Worm (Caenorhabditis elegans): ENCODE results near the gene B0272.4.

DNA sequence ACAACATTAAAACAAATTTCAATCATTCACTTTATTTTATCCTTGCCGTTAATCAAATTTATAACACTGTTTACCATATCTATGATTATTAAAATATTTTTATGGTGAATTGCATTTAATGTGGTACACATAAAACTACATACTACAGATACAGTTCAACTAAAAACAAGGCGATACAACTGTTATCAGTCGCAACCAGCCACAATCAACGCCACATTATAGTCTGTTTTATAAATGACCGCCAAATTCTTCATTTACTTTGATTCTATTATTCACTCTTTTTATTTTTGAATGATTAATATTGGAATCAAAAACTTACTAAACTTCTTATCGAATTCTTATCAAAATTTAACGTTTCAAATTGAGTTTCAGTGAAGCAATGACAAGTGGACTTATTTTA is at the start of gene B0272.4:
- TF ChIP-seq elt-3 (tag; optimal IDR thresholded peaks at IDR 0.05), result no peak
- TF ChIP-seq unc-130 (tag; optimal IDR thresholded peaks at IDR 0.05), result no peak
- TF ChIP-seq nhr-28 (tag; optimal IDR thresholded peaks at IDR 0.05), result no peak
- no peak for TF ChIP-seq nhr-19 (GFP tag; conservative IDR thresholded peaks at IDR 0.05)
- no peak for TF ChIP-seq unc-62 (GFP tag; optimal IDR thresholded peaks at IDR 0.05)
- TF ChIP-seq fkh-10 (GFP tag; optimal IDR thresholded peaks at IDR 0.05), result no peak
- TF ChIP-seq nhr-237 (tag; optimal IDR thresholded peaks at IDR 0.05), result no peak
- TF ChIP-seq sox-4 (tag; optimal IDR thresholded peaks at IDR 0.05), result no peak
- TF ChIP-seq nhr-71 (tag; optimal IDR thresholded peaks at IDR 0.05), result peak; percentile 8
- TF ChIP-seq mdl-1 (tag; optimal IDR thresholded peaks at IDR 0.05), result no peak
- no peak for TF ChIP-seq snpc-4 (tag; optimal IDR thresholded peaks at IDR 0.05)
- no peak for TF ChIP-seq efl-1 (optimal IDR thresholded peaks at IDR 0.05)
- no peak for TF ChIP-seq efl-1 (GFP tag; optimal IDR thresholded peaks at IDR 0.05 in 1 of 2)
- no peak for TF ChIP-seq alr-1 (tag; optimal IDR thresholded peaks at IDR 0.05; ENCODE audit: borderline replicate concordance)
- no peak for TF ChIP-seq lir-3 (tag; optimal IDR thresholded peaks at IDR 0.05; ENCODE audit: poor library complexity)

Data from whole organism, L1 larva.